Worm (Caenorhabditis elegans): ENCODE data around the gene T20B12.4.

Gene T20B12.4

DNA sequence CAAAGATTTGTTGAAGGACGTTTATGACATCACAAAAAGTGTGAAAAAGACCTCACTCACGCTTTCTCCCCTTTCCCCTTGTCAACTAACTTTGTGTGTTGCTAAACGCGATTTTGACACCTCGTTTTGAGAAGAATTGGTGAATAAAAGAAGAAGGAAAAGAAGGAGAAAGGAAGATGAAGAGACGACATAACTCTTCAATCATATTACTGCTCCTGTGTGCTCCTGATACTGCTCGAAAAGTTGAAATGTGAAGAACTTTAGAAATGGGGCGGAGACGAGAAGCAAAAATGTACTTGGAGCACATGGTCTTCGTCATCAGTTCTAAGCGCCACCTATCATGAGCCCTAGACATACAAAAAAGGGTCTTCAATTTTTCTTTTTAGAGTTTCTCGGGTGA is 31.5 kb downstream of the T20B12.4 start:
- TF ChIP-seq D2030.7 (GFP tag; IDR thresholded peaks at IDR 0.05): no peak
- TF ChIP-seq tlf-1 (GFP tag; optimal IDR thresholded peaks at IDR 0.05): no peak
- TF ChIP-seq Y95B8A.8 (GFP tag; IDR thresholded peaks at IDR 0.05): no peak
- no peak for TF ChIP-seq die-1 (tag; optimal IDR thresholded peaks at IDR 0.05)
- no peak for TF ChIP-seq F37B4.10 (GFP tag; IDR thresholded peaks at IDR 0.05)
- no peak for TF ChIP-seq F55B11.4 (tag; optimal IDR thresholded peaks at IDR 0.05; ENCODE audit: borderline replicate concordance, insufficient read depth)
- TF ChIP-seq lir-1 (GFP tag; conservative IDR thresholded peaks at IDR 0.05): no peak
- TF ChIP-seq gei-17 (GFP tag; optimal IDR thresholded peaks at IDR 0.05): no peak
- no peak for TF ChIP-seq F57C9.4 (tag; optimal IDR thresholded peaks at IDR 0.05)
- no peak for TF ChIP-seq F22D6.2 (tag; optimal IDR thresholded peaks at IDR 0.05)
- no peak for TF ChIP-seq tbx-9 (tag; optimal IDR thresholded peaks at IDR 0.05; ENCODE audit: borderline replicate concordance)
- no peak for TF ChIP-seq nhr-120 (GFP tag; IDR thresholded peaks at IDR 0.05)
- no peak for TF ChIP-seq lin-40 (tag; optimal IDR thresholded peaks at IDR 0.05)

All from whole organism, young adult.